Worm (Caenorhabditis elegans): ENCODE data around the gene F01F1.11.
A peak's percentile ranks its signal among the peaks of the same experiment; 100 is the strongest.

DNA sequence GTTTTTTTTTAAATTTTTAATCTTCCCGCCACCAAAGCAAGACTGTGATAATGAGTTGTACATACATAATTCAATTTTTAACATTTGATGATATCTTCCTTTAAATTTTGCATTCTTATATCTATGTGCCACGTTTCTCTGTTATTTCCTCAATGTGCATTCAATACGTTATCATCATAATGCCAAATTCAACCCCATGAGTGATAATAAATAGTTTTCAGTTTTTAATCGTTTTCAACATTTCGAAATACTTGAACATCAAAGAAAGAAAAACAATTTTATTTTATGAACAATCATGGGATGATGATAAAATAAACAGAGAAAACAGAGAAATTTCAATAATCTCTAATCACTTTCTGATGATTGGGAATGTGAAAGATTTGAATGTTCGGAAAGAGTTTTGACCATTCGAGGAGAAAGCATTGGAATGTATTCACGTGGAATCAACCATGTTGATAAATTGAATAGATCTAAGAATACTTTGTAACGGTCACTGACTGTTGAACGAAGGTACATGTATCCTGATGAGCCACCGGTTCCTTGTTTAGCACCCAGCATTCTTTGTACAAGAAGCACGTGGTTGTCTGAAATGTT, 45.8 kb upstream of the F01F1.11 start:
- peak; percentile 42 for TF ChIP-seq pqm-1 (tag; optimal IDR thresholded peaks at IDR 0.05)
- no peak for TF ChIP-seq unc-39 (tag; optimal IDR thresholded peaks at IDR 0.05)
